Worm (Caenorhabditis elegans) whole organism, L1 larva: Measurements from ENCODE around the gene F32D8.4.

Source experiments
- C34B4.2 ChIP-seq: sonication (generic microtip); optimal IDR thresholded peaks from 2 replicates; lab custom pipeline; 2017; ENCODE audit warnings: mild to moderate bottlenecking, missing genetic modification characterization, missing compliant biosample characterization
- aly-2 ChIP-seq: fragments of 150-350 bp; optimal IDR thresholded peaks from 2 replicates; lab custom pipeline; 2014; ENCODE audit warnings: missing biosample characterization, missing genetic modification characterization
- blmp-1 ChIP-seq: fragments of 150-350 bp; optimal IDR thresholded peaks from 2 replicates; lab custom pipeline; 2014; ENCODE audit warnings: missing biosample characterization, missing genetic modification characterization
- ceh-8 ChIP-seq: fragments of 200-800 bp; sonication (Bioruptor generic); optimal IDR thresholded peaks from 2 replicates; lab custom pipeline; 2018; ENCODE audit warnings: mild to moderate bottlenecking, missing genetic modification characterization, moderate library complexity, missing compliant biosample characterization
- ceh-82 ChIP-seq, 3 experiments: fragments of 150-350 bp in 1 of 3; sonication (generic microtip) in 2 of 3; optimal IDR thresholded peaks; 2 replicates each; lab custom pipeline; 2014 to 2017; ENCODE audit warnings: missing biosample characterization in 3 of 3, missing genetic modification characterization in 3 of 3
- ceh-88 ChIP-seq: fragments of 200-800 bp; sonication (Bioruptor generic); IDR thresholded peaks from 2 replicates; pipeline ENCODE4 v1.3.6; 2022; ENCODE audit warnings: missing genetic modification characterization, missing compliant biosample characterization
- ces-1 ChIP-seq: fragments of 150-350 bp; optimal IDR thresholded peaks from 2 replicates; lab custom pipeline; 2014; ENCODE audit warnings: missing biosample characterization, missing genetic modification reagents, missing genetic modification characterization
- dpl-1 ChIP-seq, 3 experiments: fragments of 150-350 bp in 2 of 3; sonication (generic microtip) in 1 of 3; optimal IDR thresholded peaks; 2 replicates each; lab custom pipeline; 2014 to 2017; ENCODE audit warnings: missing biosample characterization in 3 of 3, missing genetic modification characterization in 3 of 3, missing genetic modification reagents in 3 of 3
- efl-1 ChIP-seq, 4 experiments: fragments of 150-350 bp; optimal IDR thresholded peaks in 3 of 4; peaks in 1 of 4; 1 replicate in 1 of 4; 2 replicates in 3 of 4; lab custom pipeline; 2014; ENCODE audit warnings: missing biosample characterization in 2 of 4, missing genetic modification characterization in 2 of 4, missing genetic modification reagents in 2 of 4
- elt-2 ChIP-seq: sonication (generic microtip); optimal IDR thresholded peaks from 2 replicates; lab custom pipeline; 2016; ENCODE audit warnings: missing genetic modification characterization, mild to moderate bottlenecking, inconsistent platforms, missing compliant biosample characterization, missing genetic modification reagents
- ets-5 ChIP-seq: fragments of 200-800 bp; sonication (Bioruptor generic); IDR thresholded peaks from 2 replicates; pipeline ENCODE4 v1.3.6; 2022; ENCODE audit warnings: missing genetic modification characterization, missing compliant biosample characterization
- fkh-10 ChIP-seq: sonication (generic microtip); optimal IDR thresholded peaks from 2 replicates; lab custom pipeline; 2017; ENCODE audit warnings: missing biosample characterization, missing genetic modification reagents, missing genetic modification characterization
- fkh-8 ChIP-seq: sonication (generic microtip); optimal IDR thresholded peaks from 2 replicates; lab custom pipeline; 2016; ENCODE audit warnings: mild to moderate bottlenecking, missing genetic modification characterization, missing compliant biosample characterization
- grh-1 ChIP-seq: fragments of 200-800 bp; sonication (Bioruptor generic); IDR thresholded peaks from 2 replicates; pipeline ENCODE4 v1.3.6; 2022; ENCODE audit warnings: missing genetic modification reagents, missing genetic modification characterization, missing compliant biosample characterization
- hlh-4 ChIP-seq: sonication (generic microtip); optimal IDR thresholded peaks from 2 replicates; lab custom pipeline; 2016; ENCODE audit warnings: mild to moderate bottlenecking, missing genetic modification characterization, missing compliant biosample characterization
- jun-1 ChIP-seq: fragments of 150-350 bp; optimal IDR thresholded peaks from 2 replicates; lab custom pipeline; 2014; ENCODE audit warnings: missing biosample characterization, missing genetic modification reagents, missing genetic modification characterization
- lin-13 ChIP-seq: fragments of 150-350 bp; optimal IDR thresholded peaks from 2 replicates; lab custom pipeline; 2014; ENCODE audit warnings: missing biosample characterization, missing genetic modification reagents, missing genetic modification characterization
- lin-14 ChIP-seq: fragments of 200-800 bp; sonication (Bioruptor generic); optimal IDR thresholded peaks from 2 replicates; lab custom pipeline; 2018; ENCODE audit warnings: mild to moderate bottlenecking, missing genetic modification characterization, moderate library complexity, missing compliant biosample characterization
- lin-39 ChIP-seq: fragments of 150-350 bp; optimal IDR thresholded peaks from 2 replicates; lab custom pipeline; 2014; ENCODE audit warnings: missing biosample characterization, missing genetic modification reagents, missing genetic modification characterization
- lir-3 ChIP-seq: sonication (generic microtip); optimal IDR thresholded peaks from 2 replicates; lab custom pipeline; 2016; ENCODE audit warnings: mild to moderate bottlenecking, missing genetic modification characterization, moderate library complexity, missing compliant biosample characterization; ENCODE audit not compliant: poor library complexity
- lsy-2 ChIP-seq, 2 experiments: fragments of 150-350 bp; optimal IDR thresholded peaks; 2 replicates each; lab custom pipeline; 2014; ENCODE audit warnings: missing biosample characterization in 2 of 2, missing genetic modification characterization in 2 of 2
- mdl-1 ChIP-seq, 2 experiments: fragments of 150-350 bp; optimal IDR thresholded peaks; 2 replicates each; lab custom pipeline; 2014 to 2017; ENCODE audit warnings: missing biosample characterization in 2 of 2, missing genetic modification characterization in 2 of 2, inconsistent platforms in 1 of 2
- mef-2 ChIP-seq: fragments of 150-350 bp; optimal IDR thresholded peaks from 2 replicates; lab custom pipeline; 2014; ENCODE audit warnings: missing biosample characterization, missing genetic modification characterization
- nhr-19 ChIP-seq: fragments of 200-800 bp; sonication (Bioruptor generic); conservative IDR thresholded peaks from 2 replicates; pipeline ENCODE4 v1.3.6; 2022; ENCODE audit warnings: missing genetic modification characterization, missing compliant biosample characterization
- nhr-20 ChIP-seq: sonication (generic microtip); optimal IDR thresholded peaks from 2 replicates; lab custom pipeline; 2016; ENCODE audit warnings: mild to moderate bottlenecking, missing genetic modification characterization, missing compliant biosample characterization
- nhr-237 ChIP-seq: fragments of 150-350 bp; optimal IDR thresholded peaks from 2 replicates; lab custom pipeline; 2014; ENCODE audit warnings: missing biosample characterization, missing genetic modification characterization
- nhr-28 ChIP-seq: fragments of 150-350 bp; optimal IDR thresholded peaks from 2 replicates; lab custom pipeline; 2014; ENCODE audit warnings: missing biosample characterization, missing genetic modification characterization
- nhr-47 ChIP-seq: sonication (generic microtip); optimal IDR thresholded peaks from 2 replicates; lab custom pipeline; 2016; ENCODE audit warnings: mild to moderate bottlenecking, missing genetic modification characterization, moderate library complexity, missing compliant biosample characterization
- nhr-71 ChIP-seq: sonication (generic microtip); optimal IDR thresholded peaks from 2 replicates; lab custom pipeline; 2016; ENCODE audit warnings: mild to moderate bottlenecking, missing genetic modification characterization, moderate library complexity, missing compliant biosample characterization
- nhr-77 ChIP-seq: fragments of 150-350 bp; optimal IDR thresholded peaks from 2 replicates; lab custom pipeline; 2014; ENCODE audit warnings: missing biosample characterization, missing genetic modification characterization
- nhr-85 ChIP-seq: sonication (generic microtip); peaks from one replicate; lab custom pipeline; 2016; ENCODE audit warnings: missing genetic modification characterization, inconsistent platforms, missing compliant biosample characterization
- nhr-90 ChIP-seq: sonication (generic microtip); optimal IDR thresholded peaks from 2 replicates; lab custom pipeline; 2016; ENCODE audit warnings: mild to moderate bottlenecking, missing genetic modification characterization, missing compliant biosample characterization; ENCODE audit not compliant: poor library complexity
- pag-3 ChIP-seq: sonication (generic microtip); optimal IDR thresholded peaks from 2 replicates; lab custom pipeline; 2017; ENCODE audit warnings: missing genetic modification characterization, mild to moderate bottlenecking, missing compliant biosample characterization, antibody characterized with exemption, borderline replicate concordance; ENCODE audit not compliant: insufficient read depth
- pax-3 ChIP-seq: fragments of 200-800 bp; sonication (Bioruptor generic); optimal IDR thresholded peaks from 2 replicates; lab custom pipeline; 2018; ENCODE audit warnings: mild to moderate bottlenecking, missing genetic modification characterization, moderate library complexity, missing compliant biosample characterization
- pqm-1 ChIP-seq: sonication (generic microtip); optimal IDR thresholded peaks from 3 replicates; lab custom pipeline; 2017; ENCODE audit warnings: missing biosample characterization, missing genetic modification characterization
- rnt-1 ChIP-seq: sonication (generic microtip); optimal IDR thresholded peaks from 2 replicates; lab custom pipeline; 2016; ENCODE audit warnings: mild to moderate bottlenecking, missing genetic modification characterization, moderate library complexity, missing compliant biosample characterization
- snu-23 ChIP-seq: sonication (generic microtip); optimal IDR thresholded peaks from 2 replicates; lab custom pipeline; 2016; ENCODE audit warnings: missing genetic modification characterization, missing compliant biosample characterization
- sox-4 ChIP-seq: sonication (generic microtip); optimal IDR thresholded peaks from 2 replicates; lab custom pipeline; 2016; ENCODE audit warnings: missing genetic modification characterization, missing compliant biosample characterization
- swsn-7 ChIP-seq: sonication (generic microtip); optimal IDR thresholded peaks from 2 replicates; lab custom pipeline; 2016; ENCODE audit warnings: missing genetic modification characterization, missing compliant biosample characterization
- tbx-2 ChIP-seq: sonication (generic microtip); optimal IDR thresholded peaks from 2 replicates; lab custom pipeline; 2016; ENCODE audit warnings: missing genetic modification characterization, missing compliant biosample characterization
- unc-62 ChIP-seq: fragments of 150-350 bp; optimal IDR thresholded peaks from 2 replicates; lab custom pipeline; 2014; ENCODE audit warnings: missing biosample characterization, missing genetic modification reagents, missing genetic modification characterization
- unc-86 ChIP-seq: sonication (generic microtip); optimal IDR thresholded peaks from 2 replicates; lab custom pipeline; 2016; ENCODE audit warnings: missing genetic modification characterization, missing compliant biosample characterization
- unc-98 ChIP-seq: fragments of 200-800 bp; sonication (Bioruptor generic); IDR thresholded peaks from 2 replicates; pipeline ENCODE4 v1.3.6; 2022; ENCODE audit warnings: missing genetic modification characterization, missing compliant biosample characterization
- vab-15 ChIP-seq: sonication (generic microtip); optimal IDR thresholded peaks from 2 replicates; lab custom pipeline; 2017; ENCODE audit warnings: missing genotype, mild to moderate bottlenecking, missing genetic modification characterization, missing compliant biosample characterization
- xbp-1 ChIP-seq: sonication (generic microtip); optimal IDR thresholded peaks from 2 replicates; lab custom pipeline; 2016; ENCODE audit warnings: missing genetic modification characterization, missing compliant biosample characterization
- ztf-11 ChIP-seq, 2 experiments: sonication (generic microtip); optimal IDR thresholded peaks; 2 replicates each; lab custom pipeline; 2016 to 2017; ENCODE audit warnings: missing genetic modification characterization in 2 of 2, missing biosample characterization in 1 of 2, missing compliant biosample characterization in 1 of 2
- ztf-4 ChIP-seq: fragments of 150-350 bp; optimal IDR thresholded peaks from 2 replicates; lab custom pipeline; 2014; ENCODE audit warnings: missing biosample characterization, missing genetic modification characterization

F32D8.4 gene

DNA sequence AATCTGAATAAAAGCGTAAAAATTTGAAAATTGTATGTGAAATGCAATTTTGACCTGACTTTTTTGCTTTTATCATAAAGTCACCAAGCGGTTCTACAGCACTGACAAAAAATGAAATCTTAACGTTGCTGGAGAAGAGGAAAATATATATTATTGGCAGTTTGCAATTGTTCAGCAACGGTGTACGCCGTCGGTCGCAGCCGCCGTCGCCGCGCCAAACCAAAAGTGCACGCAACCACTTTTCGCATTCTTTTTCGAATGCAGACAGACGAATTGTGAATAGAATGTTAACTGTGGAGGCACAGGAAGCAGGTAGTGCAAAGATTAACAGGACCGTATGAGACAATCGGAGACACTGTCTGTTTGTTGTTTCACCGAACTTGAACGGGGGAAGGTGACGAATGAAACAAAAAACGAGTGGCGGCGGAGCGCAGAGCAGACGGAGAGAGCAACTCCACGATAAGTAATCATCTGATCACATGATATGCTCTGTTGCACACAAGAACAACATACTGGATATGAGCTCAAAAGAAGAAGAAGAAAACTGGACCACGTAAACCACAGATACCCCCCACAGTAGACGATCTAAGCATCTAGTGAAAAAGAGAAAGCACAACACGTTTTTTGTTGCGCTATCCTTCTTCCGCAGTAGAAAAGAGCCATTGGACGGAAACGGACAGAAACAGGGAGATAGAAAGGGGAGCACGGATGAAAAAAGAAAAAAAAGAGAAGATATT, 36.3 kb downstream of the F32D8.4 start:
- no peak for TF ChIP-seq ceh-88 (GFP tag; lab: Robert Waterston, UW)
- no peak for TF ChIP-seq nhr-90 (tag; lab: Kevin White, UChicago)
- no peak for TF ChIP-seq swsn-7 (tag; lab: Kevin White, UChicago)
- TF ChIP-seq snu-23 (GFP tag; lab: Kevin White, UChicago): peak; percentile 27
- no peak for TF ChIP-seq dpl-1 (GFP tag; optimal IDR thresholded peaks at IDR 0.05; lab: Kevin White, UChicago)
- TF ChIP-seq ces-1 (GFP tag; lab: Kevin White, UChicago): no peak
- no peak for TF ChIP-seq ztf-4 (tag; lab: Kevin White, UChicago)
- TF ChIP-seq lsy-2 (tag; optimal IDR thresholded peaks at IDR 0.05; lab: Kevin White, UChicago): peak in 1 of 2 experiments; percentile 53
- no peak for TF ChIP-seq lin-13 (GFP tag; lab: Kevin White, UChicago)
- no peak for TF ChIP-seq mdl-1 (tag; optimal IDR thresholded peaks at IDR 0.05; lab: Kevin White, UChicago)
- peak; percentile 53 for TF ChIP-seq nhr-77 (tag; lab: Kevin White, UChicago)
- TF ChIP-seq efl-1 (optimal IDR thresholded peaks at IDR 0.05; lab: Kevin White, UChicago): no peak
- peak in 1 of 2 experiments; percentile 22 for TF ChIP-seq efl-1 (GFP tag; optimal IDR thresholded peaks at IDR 0.05 in 1 of 2; lab: Kevin White, UChicago)
- no peak for TF ChIP-seq ztf-11 (tag; optimal IDR thresholded peaks at IDR 0.05; lab: Kevin White, UChicago)
- TF ChIP-seq nhr-19: 0 out of 2 replicates have a peak, but pooled peaks have one; percentile 9
- no peak for TF ChIP-seq pag-3
- TF ChIP-seq sox-4 (tag; lab: Kevin White, UChicago): no peak
- peak; percentile 72 for TF ChIP-seq fkh-10
- TF ChIP-seq C34B4.2: no peak
- no peak for TF ChIP-seq pqm-1 (tag; lab: Kevin White, UChicago)
- TF ChIP-seq ceh-82 (tag; optimal IDR thresholded peaks at IDR 0.05; lab: Kevin White, UChicago): peak in 1 of 3 experiments; percentile 15
- TF ChIP-seq ceh-8 (GFP tag; lab: Kevin White, UChicago): no peak
- TF ChIP-seq nhr-237 (tag; lab: Kevin White, UChicago): no peak
- TF ChIP-seq mef-2 (tag; lab: Kevin White, UChicago): no peak
- peak; percentile 55 for TF ChIP-seq nhr-85
- peak; percentile 44 for TF ChIP-seq rnt-1 (tag; lab: Kevin White, UChicago)
- no peak for TF ChIP-seq unc-98 (GFP tag; lab: Robert Waterston, UW)
- TF ChIP-seq pax-3: no peak
- TF ChIP-seq xbp-1 (tag; lab: Kevin White, UChicago): no peak
- peak; percentile 29 for TF ChIP-seq blmp-1 (tag; lab: Kevin White, UChicago)
- peak; percentile 45 for TF ChIP-seq nhr-71 (tag; lab: Kevin White, UChicago)
- no peak for TF ChIP-seq vab-15
- peak; percentile 21 for TF ChIP-seq fkh-8
- TF ChIP-seq lir-3 (tag; lab: Kevin White, UChicago): no peak
- peak; percentile 40 for TF ChIP-seq jun-1
- no peak for TF ChIP-seq ets-5 (GFP tag; lab: Robert Waterston, UW)
- peak; percentile 77 for TF ChIP-seq lin-14 (GFP tag; lab: Kevin White, UChicago)
- TF ChIP-seq tbx-2 (tag; lab: Kevin White, UChicago): peak; percentile 46
- TF ChIP-seq nhr-47: peak; percentile 34
- no peak for TF ChIP-seq hlh-4
- no peak for TF ChIP-seq unc-86 (tag; lab: Kevin White, UChicago)
- peak; percentile 37 for TF ChIP-seq nhr-20

DNA sequence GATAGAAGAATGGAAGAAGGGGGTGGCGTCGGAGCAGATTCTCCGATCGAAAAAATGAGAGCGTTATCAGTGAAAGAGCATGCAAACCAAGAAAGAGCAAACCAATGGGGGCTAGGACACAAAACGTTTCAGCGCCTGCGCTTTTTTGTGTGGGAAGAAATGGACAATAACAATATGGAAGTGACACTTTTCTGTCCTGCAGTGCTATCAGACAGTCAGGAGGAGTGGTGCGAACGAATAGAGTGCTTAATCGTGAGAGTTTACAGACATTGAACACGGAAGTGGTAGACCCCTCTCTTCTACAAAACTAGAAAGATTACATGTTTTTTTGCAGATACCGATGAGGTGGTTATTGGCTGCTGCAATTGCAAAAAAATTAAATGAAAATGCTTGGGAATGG, 38.0 kb downstream of the F32D8.4 start:
- TF ChIP-seq fkh-8 (no peak), elt-2 (peak; percentile 63), xbp-1 (tag; lab: Kevin White, UChicago) (no peak), lir-3 (tag; lab: Kevin White, UChicago) (no peak), nhr-28 (tag; lab: Kevin White, UChicago) (no peak), lin-14 (GFP tag; lab: Kevin White, UChicago) (peak; percentile 6), lin-39 (tag; lab: Kevin White, UChicago) (no peak), aly-2 (tag; lab: Kevin White, UChicago) (no peak), nhr-20 (peak; percentile 24), pqm-1 (tag; lab: Kevin White, UChicago) (peak; percentile 10), grh-1 (no peak), unc-62 (GFP tag; lab: Kevin White, UChicago) (no peak)
